Fruit fly (Drosophila melanogaster): ENCODE measurements around the gene crn.

The crn gene

DNA sequence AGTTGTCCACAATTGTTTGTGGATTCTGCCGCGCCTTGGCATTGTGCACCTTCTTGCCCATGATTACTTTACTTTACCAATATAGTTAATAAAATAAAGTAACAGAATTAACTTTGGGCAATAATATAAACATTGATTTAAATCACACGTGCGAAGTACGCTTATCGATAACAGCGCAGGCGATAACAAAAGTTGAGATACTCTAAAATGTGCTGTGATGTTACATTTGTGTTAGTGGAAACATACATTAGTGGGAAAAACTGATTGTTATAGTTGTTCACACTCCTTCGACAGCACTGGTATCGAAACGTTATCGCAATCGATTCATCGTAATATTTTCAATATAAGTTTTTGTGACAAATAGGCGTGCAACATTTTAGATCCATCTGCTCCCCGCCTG, 7.9 kb downstream of the crn start, which contains the start of gene kz (continued):
- no peak for TF ChIP-seq tx (GFP tag; optimal IDR thresholded peaks at IDR 0.05)
- no peak for TF ChIP-seq CG9609 (GFP tag; optimal IDR thresholded peaks at IDR 0.05)
- TF ChIP-seq CG42726 (GFP tag; IDR thresholded peaks at IDR 0.05; ENCODE audit: partially characterized antibody): peak; percentile 84; the same call in 1 of the 2 replicates
- no peak for TF ChIP-seq jumu (GFP tag; optimal IDR thresholded peaks at IDR 0.05)
- TF ChIP-seq HmgZ (tag; optimal IDR thresholded peaks at IDR 0.05): peak; percentile 55
- TF ChIP-seq tna (GFP tag; IDR thresholded peaks at IDR 0.05; ENCODE audit: partially characterized antibody): peak; percentile 99
- TF ChIP-seq Ets97D (GFP tag; optimal IDR thresholded peaks at IDR 0.05): peak; percentile 60
- peak; percentile 97 for TF ChIP-seq Bgb (GFP tag; IDR thresholded peaks at IDR 0.05; ENCODE audit: partially characterized antibody)
- TF ChIP-seq YL-1 (GFP tag; optimal IDR thresholded peaks at IDR 0.05): peak; percentile 86
- TF ChIP-seq wdn (GFP tag; IDR thresholded peaks at IDR 0.05): no peak
- TF ChIP-seq CG7928 (GFP tag; optimal IDR thresholded peaks at IDR 0.05): no peak
- peak; percentile 34 for TF ChIP-seq phol (tag; optimal IDR thresholded peaks at IDR 0.05)
- TF ChIP-seq sna (GFP tag; IDR thresholded peaks at IDR 0.05; ENCODE audit: partially characterized antibody): peak; percentile 59; the same call in 1 of the 2 replicates
- TF ChIP-seq Adf1 (GFP tag; IDR thresholded peaks at IDR 0.05): 0 out of 2 replicates have a peak, but pooled peaks have one; percentile 9
- 0 out of 2 replicates have a peak, but pooled peaks have one; percentile 21 for TF ChIP-seq CG2129 (GFP tag; IDR thresholded peaks at IDR 0.05; ENCODE audit: partially characterized antibody)
- peak; percentile 81 for TF ChIP-seq CG2116 (GFP tag; optimal IDR thresholded peaks at IDR 0.05)
- no peak for TF ChIP-seq Lpt (GFP tag; optimal IDR thresholded peaks at IDR 0.05)
- no peak for TF ChIP-seq CG12744 (GFP tag; optimal IDR thresholded peaks at IDR 0.05)
- no peak for TF ChIP-seq psq (GFP tag; optimal IDR thresholded peaks at IDR 0.05)
- TF ChIP-seq CG13287 (GFP tag; IDR thresholded peaks at IDR 0.05; ENCODE audit: partially characterized antibody): peak; percentile 91
- TF ChIP-seq MESR4 (GFP tag; optimal IDR thresholded peaks at IDR 0.05): peak; percentile 67
- peak; percentile 64 for TF ChIP-seq CG12659 (GFP tag; optimal IDR thresholded peaks at IDR 0.05)
- TF ChIP-seq Myb (GFP tag; optimal IDR thresholded peaks at IDR 0.05): peak; percentile 34
- no peak for TF ChIP-seq btn (GFP tag; optimal IDR thresholded peaks at IDR 0.05)
- TF ChIP-seq sd (tag; optimal IDR thresholded peaks at IDR 0.05): no peak
- TF ChIP-seq CG14710 (tag; optimal IDR thresholded peaks at IDR 0.05): peak; percentile 67
- peak; percentile 93 for TF ChIP-seq MBD-R2 (GFP tag; IDR thresholded peaks at IDR 0.05)
- TF ChIP-seq chn (GFP tag; optimal IDR thresholded peaks at IDR 0.05): no peak
- peak; percentile 88 for TF ChIP-seq inv (GFP tag; IDR thresholded peaks at IDR 0.05; ENCODE audit: partially characterized antibody)
- peak; percentile 2 for TF ChIP-seq zen (tag; optimal IDR thresholded peaks at IDR 0.05)
- no peak for TF ChIP-seq CG14965 (GFP tag; optimal IDR thresholded peaks at IDR 0.05; ENCODE audit: borderline replicate concordance)
- peak; percentile 100 for TF ChIP-seq CG7357 (GFP tag; IDR thresholded peaks at IDR 0.05)
- TF ChIP-seq ato (GFP tag; IDR thresholded peaks at IDR 0.05; ENCODE audit: partially characterized antibody): peak; percentile 97
- TF ChIP-seq HmgD (GFP tag; optimal IDR thresholded peaks at IDR 0.05): peak; percentile 30
- TF ChIP-seq CG11723 (GFP tag; optimal IDR thresholded peaks at IDR 0.05): no peak
- TF ChIP-seq HLH4C (GFP tag; IDR thresholded peaks at IDR 0.05; ENCODE audit: partially characterized antibody): peak; percentile 99
- TF ChIP-seq pan (optimal IDR thresholded peaks at IDR 0.05): no peak
- no peak for TF ChIP-seq pan (GFP tag; optimal IDR thresholded peaks at IDR 0.05 in 1 of 2, IDR thresholded peaks at IDR 0.05 in 1 of 2)
- TF ChIP-seq Scr (GFP tag; IDR thresholded peaks at IDR 0.05; ENCODE audit: partially characterized antibody): peak; percentile 85
- no peak for TF ChIP-seq PHDP (tag; optimal IDR thresholded peaks at IDR 0.05)
- peak; percentile 64 for TF ChIP-seq E2f2 (GFP tag; IDR thresholded peaks at IDR 0.05)
- TF ChIP-seq unc-4 (GFP tag; IDR thresholded peaks at IDR 0.05; ENCODE audit: partially characterized antibody): peak; percentile 75
- peak; percentile 79 for TF ChIP-seq Sry-δ (GFP tag; optimal IDR thresholded peaks at IDR 0.05)
- TF ChIP-seq sens (GFP tag): peak; percentile 64
- TF ChIP-seq CG16813 (GFP tag; IDR thresholded peaks at IDR 0.05; ENCODE audit: partially characterized antibody): peak; percentile 93
- TF ChIP-seq fu2 (GFP tag; optimal IDR thresholded peaks at IDR 0.05): no peak
- TF ChIP-seq cg (GFP tag; optimal IDR thresholded peaks at IDR 0.05): peak; percentile 23
- no peak for TF ChIP-seq lbe (GFP tag; optimal IDR thresholded peaks at IDR 0.05)
- peak; percentile 87 for TF ChIP-seq Max (GFP tag; optimal IDR thresholded peaks at IDR 0.05)
- no peak for TF ChIP-seq CG31388 (GFP tag; optimal IDR thresholded peaks at IDR 0.05)
